Fruit fly (Drosophila melanogaster): ENCODE measurements around the gene CG14879.

CG14879 gene

dm6 chr3R:16309302-16310080 lies 39.5 kb downstream of the CG14879 start (continued):
- TF ChIP-seq ara (GFP tag; IDR thresholded peaks at IDR 0.05) (peak; percentile 37; the same call in 1 of the 2 replicates), CG14050 (GFP tag; IDR thresholded peaks at IDR 0.05) (no peak), CG18619 (GFP tag; optimal IDR thresholded peaks at IDR 0.05) (no peak), CG7987 (GFP tag; optimal IDR thresholded peaks at IDR 0.05) (no peak), CoRest (tag; optimal IDR thresholded peaks at IDR 0.05) (peak; percentile 29), eyg (GFP tag; optimal IDR thresholded peaks at IDR 0.05) (peak; percentile 26), CHES-1-like (GFP tag; optimal IDR thresholded peaks at IDR 0.05) (peak; percentile 27), dpn (GFP tag; optimal IDR thresholded peaks at IDR 0.05) (peak in 1 of 2 experiments; percentile 36), dmrt99B (tag; optimal IDR thresholded peaks at IDR 0.05) (no peak), Atf6 (GFP tag; IDR thresholded peaks at IDR 0.05) (peak; percentile 60; the same call in 1 of the 2 replicates), Kr (GFP tag; optimal IDR thresholded peaks at IDR 0.05) (no peak), CG17328 (GFP tag; IDR thresholded peaks at IDR 0.05) (peak; percentile 51; the same call in 1 of the 2 replicates), fd102C (GFP tag; optimal IDR thresholded peaks at IDR 0.05) (no peak), stwl (tag; optimal IDR thresholded peaks at IDR 0.05) (no peak), Asciz (GFP tag; optimal IDR thresholded peaks at IDR 0.05) (no peak), CG10979 (tag; optimal IDR thresholded peaks at IDR 0.05) (peak; percentile 3), CG4617 (GFP tag; optimal IDR thresholded peaks at IDR 0.05; ENCODE audit: borderline replicate concordance) (no peak), unc-4 (GFP tag; IDR thresholded peaks at IDR 0.05; ENCODE audit: partially characterized antibody) (no peak), prd (optimal IDR thresholded peaks at IDR 0.05) (no peak), prd (GFP tag; IDR thresholded peaks at IDR 0.05) (no peak; the same call in 2 of the 3 replicates), CG31365 (tag; optimal IDR thresholded peaks at IDR 0.05) (no peak), CG12219 (GFP tag; optimal IDR thresholded peaks at IDR 0.05) (no peak), CG12155 (GFP tag; optimal IDR thresholded peaks at IDR 0.05) (no peak), pita (GFP tag; optimal IDR thresholded peaks at IDR 0.05) (no peak), CG13894 (tag; optimal IDR thresholded peaks at IDR 0.05) (no peak), Hr39 (optimal IDR thresholded peaks at IDR 0.05) (no peak), CG8290 (GFP tag; optimal IDR thresholded peaks at IDR 0.05) (peak; percentile 6), CG8290 (tag; optimal IDR thresholded peaks at IDR 0.05) (no peak), wek (GFP tag; optimal IDR thresholded peaks at IDR 0.05) (no peak), CG6813 (GFP tag; optimal IDR thresholded peaks at IDR 0.05) (no peak), CG6175 (GFP tag; IDR thresholded peaks at IDR 0.05) (peak; percentile 35; the same call in 1 of the 3 replicates), Dip3 (GFP tag; optimal IDR thresholded peaks at IDR 0.05) (no peak), Sry-β (GFP tag; optimal IDR thresholded peaks at IDR 0.05) (no peak), Adf1 (GFP tag; IDR thresholded peaks at IDR 0.05) (no peak), HLH54F (GFP tag; optimal IDR thresholded peaks at IDR 0.05) (no peak), inv (GFP tag; IDR thresholded peaks at IDR 0.05; ENCODE audit: partially characterized antibody) (no peak), CG16813 (GFP tag; IDR thresholded peaks at IDR 0.05; ENCODE audit: partially characterized antibody) (no peak), lbe (GFP tag; optimal IDR thresholded peaks at IDR 0.05) (no peak), CG3847 (GFP tag; IDR thresholded peaks at IDR 0.05) (no peak), chinmo (GFP tag; IDR thresholded peaks at IDR 0.05; ENCODE audit: partially characterized antibody) (peak; percentile 69; the same call in 1 of the 4 replicates), ham (GFP tag; IDR thresholded peaks at IDR 0.05) (no peak), CG10274 (GFP tag; optimal IDR thresholded peaks at IDR 0.05) (no peak), Usf (GFP tag; optimal IDR thresholded peaks at IDR 0.05) (no peak), shn (GFP tag; optimal IDR thresholded peaks at IDR 0.05) (peak; percentile 38), CG2678 (tag; optimal IDR thresholded peaks at IDR 0.05) (no peak), crol (GFP tag; IDR thresholded peaks at IDR 0.05) (no peak; the same call in 1 of the 2 replicates), CG2129 (GFP tag; IDR thresholded peaks at IDR 0.05; ENCODE audit: partially characterized antibody) (no peak), CG3726 (GFP tag; IDR thresholded peaks at IDR 0.05) (no peak), phol (tag; optimal IDR thresholded peaks at IDR 0.05) (peak; percentile 15)
